Fruit fly (Drosophila melanogaster) whole organism, embryonic: ENCODE data around the gene Dup99B.
A peak's percentile ranks its signal among the peaks of the same experiment; 100 is the strongest.

Experiments
- Asciz ChIP-seq: fragments of 200-800 bp; sonication (Bioruptor generic); optimal IDR thresholded peaks from 2 replicates; lab custom pipeline; 2017; ENCODE audit warnings: missing biosample characterization, mild to moderate bottlenecking, missing genetic modification characterization, missing genetic modification reagents
- B-H2 ChIP-seq: fragments of 200-800 bp; sonication (Bioruptor generic); optimal IDR thresholded peaks from 2 replicates; lab custom pipeline; 2018; ENCODE audit warnings: missing biosample characterization, mild to moderate bottlenecking, missing genetic modification characterization
- Blimp-1 ChIP-seq: fragments of 200-800 bp; sonication (Bioruptor generic); optimal IDR thresholded peaks from 3 replicates; lab custom pipeline; 2018; ENCODE audit warnings: missing biosample characterization, missing genetic modification characterization, mild to moderate bottlenecking, moderate library complexity, missing genetic modification reagents
- CG10274 ChIP-seq: fragments of 200-800 bp; sonication (Bioruptor generic); optimal IDR thresholded peaks from 3 replicates; lab custom pipeline; 2017; ENCODE audit warnings: missing biosample characterization, mild to moderate bottlenecking, missing genetic modification characterization
- CG11247 ChIP-seq: fragments of 200-800 bp; sonication (Bioruptor generic); IDR thresholded peaks from 2 replicates; pipeline ENCODE4 v1.3.6; 2022; ENCODE audit warnings: missing biosample characterization, missing genetic modification characterization
- CG12219 ChIP-seq: fragments of 200-800 bp; sonication (Bioruptor generic); optimal IDR thresholded peaks from 3 replicates; lab custom pipeline; 2018; ENCODE audit warnings: missing biosample characterization, mild to moderate bottlenecking, missing genetic modification characterization
- CG13123 ChIP-seq: fragments of 200-800 bp; sonication (Bioruptor generic); optimal IDR thresholded peaks from 2 replicates; lab custom pipeline; 2016; ENCODE audit warnings: missing biosample characterization, missing genetic modification characterization
- CG13424 ChIP-seq: fragments of 200-800 bp; sonication (Bioruptor generic); optimal IDR thresholded peaks from 2 replicates; lab custom pipeline; 2019; ENCODE audit warnings: missing biosample characterization, mild to moderate bottlenecking, missing genetic modification characterization, moderate library complexity
- CG14860 ChIP-seq: fragments of 200-800 bp; sonication (Bioruptor generic); IDR thresholded peaks from 3 replicates; pipeline ENCODE4 v1.3.6; 2022; ENCODE audit warnings: missing biosample characterization, missing genetic modification characterization; ENCODE audit not compliant: partially characterized antibody
- CG15073 ChIP-seq: fragments of 200-800 bp; sonication (Bioruptor generic); optimal IDR thresholded peaks from 2 replicates; lab custom pipeline; 2016; ENCODE audit warnings: missing biosample characterization, missing genetic modification characterization
- CG1603 ChIP-seq: fragments of 200-800 bp; sonication (Bioruptor generic); optimal IDR thresholded peaks from 2 replicates; lab custom pipeline; 2019; ENCODE audit warnings: missing biosample characterization, mild to moderate bottlenecking, missing genetic modification characterization, moderate library complexity
- CG17186 ChIP-seq: fragments of 200-800 bp; sonication (Bioruptor generic); optimal IDR thresholded peaks from 3 replicates; lab custom pipeline; 2017; ENCODE audit warnings: missing biosample characterization, missing genetic modification reagents, missing genetic modification characterization
- CG2116 ChIP-seq: fragments of 200-800 bp; sonication (Bioruptor generic); optimal IDR thresholded peaks from 3 replicates; lab custom pipeline; 2018; ENCODE audit warnings: missing biosample characterization, mild to moderate bottlenecking, missing genetic modification characterization
- CG2712 ChIP-seq: fragments of 200-800 bp; optimal IDR thresholded peaks from 3 replicates; lab custom pipeline; 2019; ENCODE audit warnings: missing biosample characterization, mild to moderate bottlenecking, missing genetic modification characterization, moderate library complexity
- CG4730 ChIP-seq: fragments of 200-800 bp; sonication (Bioruptor generic); IDR thresholded peaks from 2 replicates; pipeline ENCODE4 v1.3.6; 2022; ENCODE audit warnings: missing biosample characterization, missing genetic modification characterization
- CG6765 ChIP-seq: fragments of 200-800 bp; sonication (Bioruptor generic); optimal IDR thresholded peaks from 3 replicates; lab custom pipeline; 2017; ENCODE audit warnings: missing biosample characterization, mild to moderate bottlenecking, missing genetic modification characterization
- CG7556 ChIP-seq: fragments of 200-800 bp; sonication (Bioruptor generic); optimal IDR thresholded peaks from 2 replicates; lab custom pipeline; 2017; ENCODE audit warnings: missing biosample characterization, mild to moderate bottlenecking, missing genetic modification characterization
- CG8765 ChIP-seq: fragments of 200-800 bp; sonication (Bioruptor generic); IDR thresholded peaks from 2 replicates; pipeline ENCODE4 v1.3.6; 2022; ENCODE audit warnings: missing biosample characterization, missing genetic modification characterization
- D19B ChIP-seq: fragments of 200-800 bp; sonication (Bioruptor generic); optimal IDR thresholded peaks from 2 replicates; lab custom pipeline; 2017; ENCODE audit warnings: missing biosample characterization, mild to moderate bottlenecking, missing genetic modification characterization
- Dbx ChIP-seq: fragments of 200-800 bp; sonication (Bioruptor generic); IDR thresholded peaks from 3 replicates; pipeline ENCODE4 v1.3.6; 2022; ENCODE audit warnings: missing biosample characterization, missing genetic modification characterization
- Doc3 ChIP-seq: fragments of 200-800 bp; sonication (Bioruptor generic); IDR thresholded peaks from 3 replicates; pipeline ENCODE4 v1.3.6; 2022; ENCODE audit warnings: missing biosample characterization, missing genetic modification characterization; ENCODE audit not compliant: partially characterized antibody
- Elba2 ChIP-seq: fragments of 200-800 bp; sonication (Bioruptor generic); optimal IDR thresholded peaks from 3 replicates; lab custom pipeline; 2016; ENCODE audit warnings: missing biosample characterization, missing genetic modification characterization
- Ets97D ChIP-seq: fragments of 200-800 bp; sonication (Bioruptor generic); optimal IDR thresholded peaks from 3 replicates; lab custom pipeline; 2016; ENCODE audit warnings: missing biosample characterization, missing genetic modification characterization
- HLH3B ChIP-seq: fragments of 200-800 bp; sonication (Bioruptor generic); IDR thresholded peaks from 2 replicates; pipeline ENCODE4 v1.3.6; 2022; ENCODE audit warnings: missing biosample characterization, missing genetic modification characterization
- HmgD ChIP-seq: fragments of 200-800 bp; sonication (Bioruptor generic); optimal IDR thresholded peaks from 3 replicates; lab custom pipeline; 2016; ENCODE audit warnings: missing biosample characterization, missing genetic modification characterization
- MBD-R2 ChIP-seq: fragments of 200-800 bp; sonication (Bioruptor generic); IDR thresholded peaks from 2 replicates; pipeline ENCODE4 v1.3.6; 2022; ENCODE audit warnings: missing biosample characterization, missing genetic modification characterization
- Med ChIP-seq: fragments of 200-800 bp; sonication (Bioruptor generic); peaks from one replicate; lab custom pipeline; 2016; ENCODE audit warnings: missing biosample characterization, missing genetic modification characterization, mild to moderate bottlenecking, inconsistent platforms, moderate library complexity
- Mes4 ChIP-seq: fragments of 200-800 bp; sonication (Bioruptor generic); optimal IDR thresholded peaks from 2 replicates; lab custom pipeline; 2016; ENCODE audit warnings: missing biosample characterization, missing genetic modification characterization
- PHDP ChIP-seq: fragments of 200-800 bp; sonication (Bioruptor generic); optimal IDR thresholded peaks from 3 replicates; lab custom pipeline; 2018; ENCODE audit warnings: missing biosample characterization, mild to moderate bottlenecking, missing genetic modification characterization, moderate library complexity
- Sry-δ ChIP-seq: fragments of 200-800 bp; sonication (Bioruptor generic); optimal IDR thresholded peaks from 2 replicates; lab custom pipeline; 2016; ENCODE audit warnings: missing biosample characterization, missing genetic modification characterization
- Trl ChIP-seq, 3 experiments: fragments of >200 bp in 2 of 3; fragments of 200-800 bp in 1 of 3; sonication (Bioruptor generic) in 1 of 3; optimal IDR thresholded peaks; 2 replicates in 1 of 3; 3 replicates in 2 of 3; lab custom pipeline; 2016 to 2017; ENCODE audit warnings: missing biosample characterization in 1 of 3, missing genetic modification characterization in 1 of 3
- br ChIP-seq: fragments of >200 bp; optimal IDR thresholded peaks from 2 replicates; lab custom pipeline; 2017
- cg ChIP-seq: fragments of 200-800 bp; sonication (Bioruptor generic); optimal IDR thresholded peaks from 3 replicates; lab custom pipeline; 2019; ENCODE audit warnings: missing biosample characterization, mild to moderate bottlenecking, missing genetic modification characterization, moderate library complexity
- chif ChIP-seq, 2 experiments: fragments of 200-800 bp; sonication (Bioruptor generic); optimal IDR thresholded peaks; 3 replicates each; lab custom pipeline; 2016; ENCODE audit warnings: missing biosample characterization in 2 of 2, missing genetic modification characterization in 2 of 2
- dmrt11E ChIP-seq: fragments of 200-800 bp; sonication (Bioruptor generic); optimal IDR thresholded peaks from 3 replicates; lab custom pipeline; 2018; ENCODE audit warnings: missing biosample characterization, mild to moderate bottlenecking, missing genetic modification characterization, moderate library complexity
- ems ChIP-seq: fragments of 200-800 bp; sonication (Bioruptor generic); optimal IDR thresholded peaks from 3 replicates; lab custom pipeline; 2016; ENCODE audit warnings: missing biosample characterization, missing genetic modification characterization
- ewg ChIP-seq: fragments of 200-800 bp; sonication (Bioruptor generic); optimal IDR thresholded peaks from 3 replicates; lab custom pipeline; 2017; ENCODE audit warnings: mild to moderate bottlenecking, missing biosample characterization, missing genetic modification reagents, missing genetic modification characterization
- fd102C ChIP-seq: fragments of 200-800 bp; sonication (Bioruptor generic); optimal IDR thresholded peaks from 2 replicates; lab custom pipeline; 2018; ENCODE audit warnings: missing biosample characterization, mild to moderate bottlenecking, missing genetic modification characterization, moderate library complexity
- gcm ChIP-seq: fragments of 200-800 bp; sonication (Bioruptor generic); optimal IDR thresholded peaks from 2 replicates; lab custom pipeline; 2019; ENCODE audit warnings: missing biosample characterization, mild to moderate bottlenecking, missing genetic modification characterization, moderate library complexity
- h ChIP-seq: fragments of >200 bp; optimal IDR thresholded peaks from 2 replicates; lab custom pipeline; 2017
- jigr1 ChIP-seq: fragments of 200-800 bp; sonication (Bioruptor generic); IDR thresholded peaks from 3 replicates; pipeline ENCODE4 v1.3.6; 2022; ENCODE audit warnings: missing biosample characterization, missing genetic modification characterization
- ken ChIP-seq: fragments of 200-800 bp; sonication (Bioruptor generic); IDR thresholded peaks from 3 replicates; pipeline ENCODE4 v1.3.6; 2022; ENCODE audit warnings: missing biosample characterization, missing genetic modification characterization
- nmo ChIP-seq: fragments of 200-800 bp; sonication (Bioruptor generic); optimal IDR thresholded peaks from 2 replicates; lab custom pipeline; 2018; ENCODE audit warnings: missing biosample characterization, mild to moderate bottlenecking, missing genetic modification characterization, moderate library complexity
- pum ChIP-seq: fragments of 200-800 bp; sonication (Bioruptor generic); optimal IDR thresholded peaks from 2 replicates; lab custom pipeline; 2016; ENCODE audit warnings: missing biosample characterization, missing genetic modification characterization
- sob ChIP-seq: fragments of 200-800 bp; sonication (Bioruptor generic); IDR thresholded peaks from 2 replicates; pipeline ENCODE4 v1.3.6; 2022; ENCODE audit warnings: missing biosample characterization, missing genetic modification characterization
- tgo ChIP-seq: fragments of 200-800 bp; sonication (Bioruptor generic); IDR thresholded peaks from 3 replicates; pipeline ENCODE4 v1.3.6; 2022; ENCODE audit warnings: missing biosample characterization, missing genetic modification characterization
- tll ChIP-seq, 2 experiments: fragments of 200-800 bp in 1 of 2; fragments of >200 bp in 1 of 2; sonication (Bioruptor generic) in 1 of 2; optimal IDR thresholded peaks; 2 replicates each; lab custom pipeline; 2017 to 2019; ENCODE audit warnings: missing biosample characterization in 2 of 2, missing genetic modification characterization in 2 of 2, mild to moderate bottlenecking in 1 of 2, moderate library complexity in 1 of 2
- unc-4 ChIP-seq: fragments of 200-800 bp; sonication (Bioruptor generic); IDR thresholded peaks from 2 replicates; pipeline ENCODE4 v1.3.6; 2022; ENCODE audit warnings: missing biosample characterization, missing genetic modification characterization; ENCODE audit not compliant: partially characterized antibody
- usp ChIP-seq: fragments of >200 bp; optimal IDR thresholded peaks from 2 replicates; lab custom pipeline; 2017; ENCODE audit warnings: missing biosample characterization, missing genetic modification characterization
- z ChIP-seq: fragments of 200-800 bp; sonication (Bioruptor generic); IDR thresholded peaks from 3 replicates; pipeline ENCODE4 v1.3.6; 2022; ENCODE audit warnings: missing biosample characterization, missing genetic modification characterization
- zen2 ChIP-seq: fragments of 200-800 bp; sonication (Bioruptor generic); IDR thresholded peaks from 3 replicates; pipeline ENCODE4 v1.3.6; 2022; ENCODE audit warnings: missing biosample characterization, missing genetic modification characterization; ENCODE audit not compliant: partially characterized antibody

Dup99B gene

DNA sequence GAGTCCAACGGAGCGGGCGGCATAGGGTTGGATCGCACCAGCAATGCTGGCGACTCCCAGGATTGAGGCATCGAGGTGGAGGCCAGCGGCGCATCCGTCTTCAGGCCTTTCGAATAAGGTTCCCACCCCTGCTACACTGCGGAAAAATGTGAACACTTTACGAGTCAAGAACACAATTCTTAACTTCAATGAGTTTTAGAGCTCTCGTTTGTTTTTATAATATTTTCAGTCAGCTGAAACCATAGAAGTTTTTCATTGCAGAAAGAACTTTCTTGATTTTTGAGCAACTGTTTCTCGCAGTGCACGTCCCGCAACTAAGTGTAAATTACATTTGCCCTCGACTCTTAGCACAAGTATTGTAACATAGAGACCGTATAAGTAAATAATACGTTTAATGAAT is 18.8 kb downstream of the Dup99B start (continued):
- TF ChIP-seq Elba2 (GFP tag; lab: Kevin White, UChicago) (peak; percentile 40), Asciz (GFP tag; lab: Kevin White, UChicago) (no peak), D19B (GFP tag; lab: Kevin White, UChicago) (no peak), unc-4 (no peak), z (GFP tag; lab: Robert Waterston, UW) (no peak), CG10274 (no peak), CG1603 (tag; lab: Kevin White, UChicago) (peak; percentile 63), Med (GFP tag; lab: Kevin White, UChicago) (peak; percentile 68), CG8765 (GFP tag; lab: Robert Waterston, UW) (peak; percentile 61; the same call in 1 of the 2 replicates), CG12219 (GFP tag; lab: Kevin White, UChicago) (no peak), dmrt11E (peak; percentile 71), HmgD (GFP tag; lab: Kevin White, UChicago) (no peak), zen2 (GFP tag; lab: Robert Waterston, UW) (no peak), h (lab: Kevin White, UChicago) (no peak), ken (0 out of 3 replicates have a peak, but pooled peaks have one; percentile 16), CG15073 (no peak), CG6765 (no peak), tgo (GFP tag; lab: Robert Waterston, UW) (no peak), PHDP (tag; lab: Kevin White, UChicago) (no peak), CG7556 (GFP tag; lab: Kevin White, UChicago) (no peak), Dbx (GFP tag; lab: Robert Waterston, UW) (no peak), Sry-δ (GFP tag; lab: Kevin White, UChicago) (no peak), usp (GFP tag; lab: Kevin White, UChicago) (no peak), CG2712 (tag; lab: Kevin White, UChicago) (peak; percentile 55), chif (GFP tag; optimal IDR thresholded peaks at IDR 0.05; lab: Kevin White, UChicago) (peak; percentile 21 to 50), CG2116 (GFP tag; lab: Kevin White, UChicago) (no peak), pum (GFP tag; lab: Kevin White, UChicago) (no peak), br (lab: Kevin White, UChicago) (no peak), Doc3 (GFP tag; lab: Robert Waterston, UW) (no peak), CG13123 (GFP tag; lab: Kevin White, UChicago) (no peak), CG17186 (GFP tag; lab: Kevin White, UChicago) (no peak), fd102C (GFP tag; lab: Kevin White, UChicago) (peak; percentile 28), nmo (GFP tag; lab: Kevin White, UChicago) (peak; percentile 14), Mes4 (GFP tag; lab: Kevin White, UChicago) (no peak), ewg (GFP tag; lab: Kevin White, UChicago) (no peak), B-H2 (GFP tag; lab: Kevin White, UChicago) (no peak), Ets97D (GFP tag; lab: Kevin White, UChicago) (no peak), MBD-R2 (GFP tag; lab: Robert Waterston, UW) (no peak), jigr1 (GFP tag; lab: Robert Waterston, UW) (no peak), CG13424 (tag; lab: Kevin White, UChicago) (no peak), cg (no peak), gcm (GFP tag; lab: Kevin White, UChicago) (no peak), Blimp-1 (GFP tag; lab: Kevin White, UChicago) (peak; percentile 17), CG14860 (GFP tag; lab: Robert Waterston, UW) (no peak), sob (peak; percentile 9; the same call in 1 of the 2 replicates), CG4730 (GFP tag; lab: Robert Waterston, UW) (no peak), tll (GFP tag; optimal IDR thresholded peaks at IDR 0.05; lab: Kevin White, UChicago) (no peak), HLH3B (GFP tag; lab: Robert Waterston, UW) (no peak), Trl (optimal IDR thresholded peaks at IDR 0.05; lab: Kevin White, UChicago) (no peak), Trl (GFP tag; optimal IDR thresholded peaks at IDR 0.05; lab: Kevin White, UChicago) (no peak), CG11247 (GFP tag; lab: Robert Waterston, UW) (no peak), ems (GFP tag; lab: Kevin White, UChicago) (no peak)
